Fruit fly (Drosophila melanogaster) whole organism, adult: ENCODE results near the gene Cda5.

Experiments
- CG33017 ChIP-seq: fragments of 200-800 bp; sonication (Bioruptor generic); optimal IDR thresholded peaks from 2 replicates; lab custom pipeline; 2018; ENCODE audit warnings: missing biosample characterization, mild to moderate bottlenecking, missing genetic modification characterization, moderate library complexity
- Crg-1 ChIP-seq: fragments of 200-800 bp; sonication (Bioruptor generic); optimal IDR thresholded peaks from 2 replicates; lab custom pipeline; 2016; ENCODE audit warnings: missing biosample characterization, missing genetic modification characterization
- pad ChIP-seq: fragments of 200-800 bp; sonication (Bioruptor generic); optimal IDR thresholded peaks from 3 replicates; lab custom pipeline; 2017; ENCODE audit warnings: missing biosample characterization, missing genetic modification characterization, mild to moderate bottlenecking, moderate library complexity, missing genetic modification reagents
- tj ChIP-seq: fragments of 200-800 bp; sonication (Bioruptor generic); optimal IDR thresholded peaks from 3 replicates; lab custom pipeline; 2017; ENCODE audit warnings: missing biosample characterization, mild to moderate bottlenecking, missing genetic modification characterization, moderate library complexity

- TF ChIP-seq Crg-1 (GFP tag; lab: Kevin White, UChicago) (no peak), tj (GFP tag; lab: Kevin White, UChicago) (no peak), pad (GFP tag; lab: Kevin White, UChicago) (no peak), CG33017 (tag; lab: Kevin White, UChicago) (no peak)
Measured at dm6 chr2L:25055-25454, 40.1 kb downstream of the Cda5 start, which contains the start of gene Ir21a.
